Fruit fly (Drosophila melanogaster): ENCODE data around the gene TTLL1B.

dm6 chr3L:4686609-4687008 is 38.5 kb downstream of the TTLL1B start:
- no peak for TF ChIP-seq CG32006 (GFP tag; optimal IDR thresholded peaks at IDR 0.05)
- no peak for TF ChIP-seq Eip75B (GFP tag; optimal IDR thresholded peaks at IDR 0.05)
- TF ChIP-seq Hr4 (GFP tag; optimal IDR thresholded peaks at IDR 0.05), result no peak
- no peak for TF ChIP-seq Gug (GFP tag; IDR thresholded peaks at IDR 0.05)
- TF ChIP-seq fd59A (GFP tag; optimal IDR thresholded peaks at IDR 0.05), result no peak
- no peak for TF ChIP-seq CG16779 (tag; optimal IDR thresholded peaks at IDR 0.05)

Measured in whole organism, prepupa.